Worm (Caenorhabditis elegans): ENCODE results near the gene emb-4.

DNA sequence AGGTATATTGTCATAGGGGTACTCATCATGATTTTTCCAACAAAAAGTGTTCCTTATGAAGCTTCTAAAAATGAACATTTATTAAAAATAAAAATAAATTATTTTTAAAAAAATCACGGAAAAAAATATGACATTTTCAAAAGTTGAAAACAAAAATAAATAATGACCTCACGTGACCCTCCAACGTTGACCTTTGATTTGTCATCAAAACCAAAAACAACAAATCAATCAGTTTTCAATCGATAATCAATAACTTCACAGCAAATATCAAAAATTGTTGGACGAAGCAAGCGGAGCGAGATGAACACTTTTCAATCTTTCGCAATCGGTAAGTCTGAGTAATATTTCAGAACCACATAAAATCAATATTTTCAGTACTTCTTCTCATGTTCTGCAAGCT lies 45.6 kb upstream of the emb-4 start, which contains the start of gene Y80D3A.8:
- TF ChIP-seq mbf-1 (tag; optimal IDR thresholded peaks at IDR 0.05) (no peak), ztf-1 (GFP tag; conservative IDR thresholded peaks at IDR 0.05) (no peak), lin-39 (tag; optimal IDR thresholded peaks at IDR 0.05) (no peak), nhr-11 (tag; optimal IDR thresholded peaks at IDR 0.05) (no peak)

Measured in whole organism, L2 larva.